Fruit fly (Drosophila melanogaster): Measurements from ENCODE around the gene elm.

The elm gene

dm6 chr3R:5671795-5672657, 17.4 kb upstream of the elm start (continued):
- no peak for TF ChIP-seq lmd (GFP tag; IDR thresholded peaks at IDR 0.05)
- TF ChIP-seq ftz-f1 (GFP tag; optimal IDR thresholded peaks at IDR 0.05), result no peak
- TF ChIP-seq phol (tag; optimal IDR thresholded peaks at IDR 0.05), result no peak
- peak; percentile 88 to 89 for TF ChIP-seq Trl (optimal IDR thresholded peaks at IDR 0.05)
- no peak for TF ChIP-seq Trl (GFP tag; optimal IDR thresholded peaks at IDR 0.05)
- no peak for TF ChIP-seq CG1233 (GFP tag; optimal IDR thresholded peaks at IDR 0.05)
- no peak for TF ChIP-seq CG9437 (GFP tag; optimal IDR thresholded peaks at IDR 0.05)
- no peak for TF ChIP-seq ato (GFP tag; IDR thresholded peaks at IDR 0.05; ENCODE audit: partially characterized antibody)
- no peak for TF ChIP-seq CG4282 (GFP tag; optimal IDR thresholded peaks at IDR 0.05)
- TF ChIP-seq CG12659 (GFP tag; optimal IDR thresholded peaks at IDR 0.05), result no peak
- no peak for TF ChIP-seq B-H1 (GFP tag; IDR thresholded peaks at IDR 0.05)
- TF ChIP-seq Sox100B (GFP tag; optimal IDR thresholded peaks at IDR 0.05), result no peak
- TF ChIP-seq Hr3 (GFP tag; optimal IDR thresholded peaks at IDR 0.05), result no peak
- no peak for TF ChIP-seq CG3407 (GFP tag; optimal IDR thresholded peaks at IDR 0.05)
- no peak for TF ChIP-seq chm (GFP tag; IDR thresholded peaks at IDR 0.05)
- no peak for TF ChIP-seq CG31388 (GFP tag; optimal IDR thresholded peaks at IDR 0.05)
- TF ChIP-seq CoRest (tag; optimal IDR thresholded peaks at IDR 0.05), result no peak
- TF ChIP-seq CG14965 (GFP tag; optimal IDR thresholded peaks at IDR 0.05; ENCODE audit: borderline replicate concordance), result no peak
- TF ChIP-seq vvl (GFP tag; IDR thresholded peaks at IDR 0.05), result no peak
- TF ChIP-seq sqz (GFP tag; optimal IDR thresholded peaks at IDR 0.05), result no peak
- TF ChIP-seq gcm2 (GFP tag; optimal IDR thresholded peaks at IDR 0.05), result peak; percentile 58
- no peak for TF ChIP-seq cad (GFP tag; optimal IDR thresholded peaks at IDR 0.05)
- no peak for TF ChIP-seq vnd (GFP tag; IDR thresholded peaks at IDR 0.05; ENCODE audit: partially characterized antibody)
- no peak for TF ChIP-seq en (GFP tag; optimal IDR thresholded peaks at IDR 0.05)
- peak; percentile 2 for TF ChIP-seq lab (GFP tag; optimal IDR thresholded peaks at IDR 0.05)
- TF ChIP-seq Mrtf (GFP tag; IDR thresholded peaks at IDR 0.05), result no peak
- TF ChIP-seq unpg (GFP tag; optimal IDR thresholded peaks at IDR 0.05), result no peak
- no peak for TF ChIP-seq br (optimal IDR thresholded peaks at IDR 0.05)
- TF ChIP-seq fd102C (GFP tag; optimal IDR thresholded peaks at IDR 0.05), result no peak
- no peak for TF ChIP-seq CG6175 (GFP tag; IDR thresholded peaks at IDR 0.05)
- no peak for TF ChIP-seq NfI (GFP tag; optimal IDR thresholded peaks at IDR 0.05)
- no peak for TF ChIP-seq hb (GFP tag; IDR thresholded peaks at IDR 0.05; ENCODE audit: partially characterized antibody)
- TF ChIP-seq CG11504 (tag; optimal IDR thresholded peaks at IDR 0.05), result no peak
- TF ChIP-seq jing (GFP tag; optimal IDR thresholded peaks at IDR 0.05), result no peak
- no peak for TF ChIP-seq CG9215 (GFP tag; IDR thresholded peaks at IDR 0.05)
- TF ChIP-seq otp (GFP tag; IDR thresholded peaks at IDR 0.05), result no peak
- TF ChIP-seq bbx (GFP tag; IDR thresholded peaks at IDR 0.05; ENCODE audit: partially characterized antibody), result peak; percentile 27; the same call in 1 of the 2 replicates
- no peak for TF ChIP-seq ken (GFP tag; IDR thresholded peaks at IDR 0.05)
- no peak for TF ChIP-seq CG10462 (GFP tag; optimal IDR thresholded peaks at IDR 0.05)
- no peak for TF ChIP-seq cato (GFP tag; optimal IDR thresholded peaks at IDR 0.05; ENCODE audit: borderline replicate concordance)
- TF ChIP-seq kah (GFP tag; optimal IDR thresholded peaks at IDR 0.05), result no peak
- TF ChIP-seq Doc2 (GFP tag; IDR thresholded peaks at IDR 0.05), result no peak
- TF ChIP-seq twi (tag; optimal IDR thresholded peaks at IDR 0.05), result peak; percentile 74
- TF ChIP-seq sob (GFP tag; IDR thresholded peaks at IDR 0.05), result no peak
- no peak for TF ChIP-seq Oaz (GFP tag; IDR thresholded peaks at IDR 0.05)
- TF ChIP-seq HmgD (GFP tag; optimal IDR thresholded peaks at IDR 0.05), result no peak
- TF ChIP-seq trem (tag; optimal IDR thresholded peaks at IDR 0.05), result no peak
- TF ChIP-seq eve (GFP tag; optimal IDR thresholded peaks at IDR 0.05), result no peak
- TF ChIP-seq Spps (tag; optimal IDR thresholded peaks at IDR 0.05), result no peak
- no peak for TF ChIP-seq CG10366 (GFP tag; IDR thresholded peaks at IDR 0.05)
- peak; percentile 14 for TF ChIP-seq CG8281 (tag; optimal IDR thresholded peaks at IDR 0.05)

Data from whole organism, embryonic.